Fruit fly (Drosophila melanogaster): ENCODE results near the gene Lectin-galC1.

Lectin-galC1 gene

DNA sequence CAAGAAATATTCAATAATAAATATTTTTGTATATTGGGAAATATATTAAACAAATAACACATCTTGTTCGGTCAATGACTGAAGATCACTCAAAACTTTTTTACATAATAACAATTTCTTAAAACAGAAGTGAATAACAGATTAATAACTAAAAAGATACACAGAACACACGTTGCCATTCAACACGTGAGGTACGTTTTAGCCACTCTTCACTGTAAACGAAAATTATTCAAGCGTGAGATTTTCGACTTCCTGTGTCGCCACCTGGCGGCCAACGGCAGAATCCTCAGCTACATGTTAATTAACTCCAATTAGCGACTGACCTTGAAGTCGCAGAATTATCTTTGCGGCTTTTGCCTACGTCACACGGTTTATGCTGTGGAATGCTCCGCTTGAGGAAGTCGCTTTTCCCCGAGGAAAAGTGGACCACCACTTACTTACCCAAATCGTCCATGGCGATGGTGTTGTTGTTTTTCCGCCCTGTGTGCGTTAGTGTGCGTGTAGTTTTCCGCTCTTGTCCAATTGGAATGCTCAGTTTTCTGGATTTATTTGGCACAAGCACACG, 8.6 kb downstream of the Lectin-galC1 start (continued):
- TF ChIP-seq CG10654 (GFP tag; optimal IDR thresholded peaks at IDR 0.05) (peak; percentile 35), Adf1 (GFP tag; IDR thresholded peaks at IDR 0.05) (peak; percentile 30), Sox102F (GFP tag; optimal IDR thresholded peaks at IDR 0.05) (peak; percentile 76), CHES-1-like (GFP tag; optimal IDR thresholded peaks at IDR 0.05) (peak; percentile 29), CG15479 (GFP tag; optimal IDR thresholded peaks at IDR 0.05) (no peak), CG9727 (GFP tag; optimal IDR thresholded peaks at IDR 0.05) (peak; percentile 72), H15 (GFP tag; IDR thresholded peaks at IDR 0.05) (peak; percentile 38; the same call in 1 of the 3 replicates), MTF-1 (GFP tag; optimal IDR thresholded peaks at IDR 0.05; ENCODE audit: borderline replicate concordance) (peak; percentile 53), CG7556 (GFP tag; optimal IDR thresholded peaks at IDR 0.05) (peak; percentile 66), chif (GFP tag; optimal IDR thresholded peaks at IDR 0.05) (peak in 1 of 2 experiments; percentile 58), gcm (GFP tag; optimal IDR thresholded peaks at IDR 0.05) (peak; percentile 17), Nf-YA (GFP tag; IDR thresholded peaks at IDR 0.05) (peak; percentile 39; the same call in 1 of the 2 replicates), dimm (GFP tag; IDR thresholded peaks at IDR 0.05) (no peak), lov (optimal IDR thresholded peaks at IDR 0.05) (no peak), lov (GFP tag; IDR thresholded peaks at IDR 0.05) (peak; percentile 72; the same call in 2 of the 3 replicates), sim (GFP tag; IDR thresholded peaks at IDR 0.05) (peak; percentile 40), ro (GFP tag; IDR thresholded peaks at IDR 0.05) (no peak), ftz-f1 (GFP tag; optimal IDR thresholded peaks at IDR 0.05) (peak; percentile 91), Usf (GFP tag; optimal IDR thresholded peaks at IDR 0.05) (peak; percentile 39), psq (GFP tag; optimal IDR thresholded peaks at IDR 0.05) (no peak), CG4328 (GFP tag; optimal IDR thresholded peaks at IDR 0.05) (peak; percentile 34), CG32532 (GFP tag; IDR thresholded peaks at IDR 0.05) (peak; percentile 83), TFAM (GFP tag; optimal IDR thresholded peaks at IDR 0.05) (peak; percentile 2), CG9437 (GFP tag; optimal IDR thresholded peaks at IDR 0.05) (peak; percentile 44), CG33213 (GFP tag; optimal IDR thresholded peaks at IDR 0.05) (peak; percentile 50), CG1529 (GFP tag; optimal IDR thresholded peaks at IDR 0.05) (peak; percentile 52), Ets97D (GFP tag; optimal IDR thresholded peaks at IDR 0.05) (no peak), CG7963 (GFP tag; IDR thresholded peaks at IDR 0.05; ENCODE audit: partially characterized antibody) (no peak), CG2202 (tag; optimal IDR thresholded peaks at IDR 0.05) (no peak), CG16815 (GFP tag; optimal IDR thresholded peaks at IDR 0.05) (peak; percentile 53), CG15269 (tag; optimal IDR thresholded peaks at IDR 0.05) (peak; percentile 82), CG6813 (GFP tag; optimal IDR thresholded peaks at IDR 0.05) (peak; percentile 75), Hmx (GFP tag; optimal IDR thresholded peaks at IDR 0.05) (peak; percentile 29), CrebB (tag; optimal IDR thresholded peaks at IDR 0.05) (peak; percentile 52), CG15073 (GFP tag; optimal IDR thresholded peaks at IDR 0.05) (peak; percentile 12), CG3726 (GFP tag; IDR thresholded peaks at IDR 0.05) (peak; percentile 71; the same call in 1 of the 3 replicates), CG3838 (GFP tag; optimal IDR thresholded peaks at IDR 0.05) (no peak), CG12744 (GFP tag; optimal IDR thresholded peaks at IDR 0.05) (no peak), gsb-n (tag; optimal IDR thresholded peaks at IDR 0.05) (peak; percentile 64), Xrp1 (GFP tag; IDR thresholded peaks at IDR 0.05) (peak; percentile 75), dm (GFP tag; optimal IDR thresholded peaks at IDR 0.05) (no peak), abd-A (tag; optimal IDR thresholded peaks at IDR 0.05) (no peak), en (GFP tag; optimal IDR thresholded peaks at IDR 0.05) (peak; percentile 73), CG12104 (GFP tag; optimal IDR thresholded peaks at IDR 0.05) (peak; percentile 42), CG4730 (GFP tag; IDR thresholded peaks at IDR 0.05) (peak; percentile 55), kni (GFP tag; optimal IDR thresholded peaks at IDR 0.05) (peak; percentile 86), Deaf1 (tag; optimal IDR thresholded peaks at IDR 0.05) (peak; percentile 44), CG13424 (tag; optimal IDR thresholded peaks at IDR 0.05) (peak; percentile 74), C15 (GFP tag; IDR thresholded peaks at IDR 0.05) (no peak), pfk (GFP tag; optimal IDR thresholded peaks at IDR 0.05) (no peak), insv (GFP tag; optimal IDR thresholded peaks at IDR 0.05) (peak; percentile 87 to 93)

All from whole organism, embryonic.